Fruit fly (Drosophila melanogaster): ENCODE results near the gene Kul.

Kul gene

dm6 chr3R:29723048-29723656 is 2.5 kb upstream of the Kul start, which contains the start of gene Pcd (continued):
- TF ChIP-seq Hr51 (GFP tag; optimal IDR thresholded peaks at IDR 0.05) (no peak), CG12769 (tag; optimal IDR thresholded peaks at IDR 0.05) (peak; percentile 71), MTF-1 (GFP tag; optimal IDR thresholded peaks at IDR 0.05; ENCODE audit: borderline replicate concordance) (no peak), CG10543 (GFP tag; optimal IDR thresholded peaks at IDR 0.05) (peak; percentile 43), insv (GFP tag; optimal IDR thresholded peaks at IDR 0.05) (peak in 1 of 2 experiments; percentile 46), CG2875 (GFP tag; optimal IDR thresholded peaks at IDR 0.05) (no peak), her (GFP tag; optimal IDR thresholded peaks at IDR 0.05) (no peak), CG8924 (tag; optimal IDR thresholded peaks at IDR 0.05) (peak; percentile 70), Atf-2 (GFP tag; optimal IDR thresholded peaks at IDR 0.05) (no peak), CG9727 (GFP tag; optimal IDR thresholded peaks at IDR 0.05) (no peak), HmgZ (tag; optimal IDR thresholded peaks at IDR 0.05) (peak; percentile 7), CG4360 (GFP tag; IDR thresholded peaks at IDR 0.05) (peak; percentile 63), CG3995 (GFP tag; optimal IDR thresholded peaks at IDR 0.05) (peak; percentile 14), nom (GFP tag; optimal IDR thresholded peaks at IDR 0.05) (peak; percentile 52), seq (GFP tag; IDR thresholded peaks at IDR 0.05) (no peak), gro (GFP tag; optimal IDR thresholded peaks at IDR 0.05) (peak; percentile 9), lola (GFP tag; optimal IDR thresholded peaks at IDR 0.05) (no peak), trem (tag; optimal IDR thresholded peaks at IDR 0.05) (peak; percentile 99), Dek (tag; optimal IDR thresholded peaks at IDR 0.05) (no peak), Sin3A (optimal IDR thresholded peaks at IDR 0.05) (peak; percentile 7), CG33557 (GFP tag; optimal IDR thresholded peaks at IDR 0.05) (no peak), CG42726 (GFP tag; IDR thresholded peaks at IDR 0.05; ENCODE audit: partially characterized antibody) (0 out of 2 replicates have a peak, but pooled peaks have one; percentile 17), MESR4 (GFP tag; optimal IDR thresholded peaks at IDR 0.05) (peak; percentile 56), Antp (GFP tag; optimal IDR thresholded peaks at IDR 0.05) (no peak)

- TF ChIP-seq CG31441 (GFP tag; IDR thresholded peaks at IDR 0.05) (no peak), CG12391 (tag; optimal IDR thresholded peaks at IDR 0.05) (no peak), CG16813 (GFP tag; IDR thresholded peaks at IDR 0.05; ENCODE audit: partially characterized antibody) (peak; percentile 63), Blimp-1 (GFP tag; optimal IDR thresholded peaks at IDR 0.05) (no peak), seq (GFP tag; IDR thresholded peaks at IDR 0.05) (no peak), sna (GFP tag; IDR thresholded peaks at IDR 0.05; ENCODE audit: partially characterized antibody) (peak; percentile 62), gfzf (GFP tag; optimal IDR thresholded peaks at IDR 0.05) (peak; percentile 77), HLHmδ (GFP tag; optimal IDR thresholded peaks at IDR 0.05) (no peak), CG1603 (tag; optimal IDR thresholded peaks at IDR 0.05) (peak; percentile 44), MBD-R2 (GFP tag; IDR thresholded peaks at IDR 0.05) (peak; percentile 75), CG6272 (GFP tag; IDR thresholded peaks at IDR 0.05) (peak; percentile 38; the same call in 1 of the 2 replicates), fd102C (GFP tag; optimal IDR thresholded peaks at IDR 0.05) (no peak), CG4360 (GFP tag; IDR thresholded peaks at IDR 0.05) (no peak), esg (GFP tag; conservative IDR thresholded peaks at IDR 0.05) (no peak), Dip2 (GFP tag; IDR thresholded peaks at IDR 0.05) (no peak), lmd (GFP tag; IDR thresholded peaks at IDR 0.05) (no peak), CG9932 (GFP tag; IDR thresholded peaks at IDR 0.05) (peak; percentile 55), CG10959 (GFP tag; IDR thresholded peaks at IDR 0.05) (no peak), Vsx1 (GFP tag; optimal IDR thresholded peaks at IDR 0.05) (no peak), Ets97D (GFP tag; optimal IDR thresholded peaks at IDR 0.05) (no peak), CG9797 (GFP tag; optimal IDR thresholded peaks at IDR 0.05) (peak; percentile 42), Dp (GFP tag; optimal IDR thresholded peaks at IDR 0.05) (peak; percentile 75), Ssrp (tag; optimal IDR thresholded peaks at IDR 0.05) (no peak), hbn (GFP tag; IDR thresholded peaks at IDR 0.05; ENCODE audit: partially characterized antibody) (peak; percentile 68), ab (GFP tag; optimal IDR thresholded peaks at IDR 0.05) (no peak), CG13775 (GFP tag; optimal IDR thresholded peaks at IDR 0.05) (no peak), CG34422 (GFP tag; IDR thresholded peaks at IDR 0.05) (peak; percentile 36; the same call in 1 of the 3 replicates)
Observed at dm6 chr3R:29724745-29725144, 885 bp upstream of the Kul start, which contains the start of the genes Naa40 and CG18731. Gene Naa40 (minus strand): TSS chr3R:29724950. Gene CG18731 (plus strand): TSS chr3R:29725027.

Data from whole organism, embryonic.